Worm (Caenorhabditis elegans) whole organism, early embryonic: ENCODE results near the gene B0454.6.

Experiments
- B0310.2 ChIP-seq: sonication (generic microtip); optimal IDR thresholded peaks from 2 replicates; lab custom pipeline; 2016; ENCODE audit warnings: mild to moderate bottlenecking, missing genetic modification characterization, missing compliant biosample characterization
- ama-1 ChIP-seq: fragments of 150-350 bp; optimal IDR thresholded peaks from 2 replicates; lab custom pipeline; 2014
- ceh-36 ChIP-seq: sonication (generic microtip); optimal IDR thresholded peaks from 2 replicates; lab custom pipeline; 2016; ENCODE audit warnings: missing genetic modification characterization, inconsistent platforms, missing compliant biosample characterization
- flt-1 ChIP-seq: fragments of 200-800 bp; sonication (Bioruptor generic); IDR thresholded peaks from 2 replicates; pipeline ENCODE4 v1.3.6; 2022; ENCODE audit warnings: missing genetic modification characterization, missing compliant biosample characterization
- pes-1 ChIP-seq: fragments of 200-800 bp; sonication (Bioruptor generic); IDR thresholded peaks from 2 replicates; pipeline ENCODE4 v1.3.6; 2022; ENCODE audit warnings: missing genetic modification reagents, missing genetic modification characterization, missing compliant biosample characterization
- scrt-1 ChIP-seq: fragments of 200-800 bp; sonication (Bioruptor generic); IDR thresholded peaks from 2 replicates; pipeline ENCODE4 v1.3.6; 2022; ENCODE audit warnings: missing genetic modification characterization, missing compliant biosample characterization
- sea-1 ChIP-seq: fragments of 200-800 bp; sonication (Bioruptor generic); conservative IDR thresholded peaks from 2 replicates; pipeline ENCODE4 v1.3.6; 2022; ENCODE audit warnings: missing genetic modification characterization, missing compliant biosample characterization

DNA sequence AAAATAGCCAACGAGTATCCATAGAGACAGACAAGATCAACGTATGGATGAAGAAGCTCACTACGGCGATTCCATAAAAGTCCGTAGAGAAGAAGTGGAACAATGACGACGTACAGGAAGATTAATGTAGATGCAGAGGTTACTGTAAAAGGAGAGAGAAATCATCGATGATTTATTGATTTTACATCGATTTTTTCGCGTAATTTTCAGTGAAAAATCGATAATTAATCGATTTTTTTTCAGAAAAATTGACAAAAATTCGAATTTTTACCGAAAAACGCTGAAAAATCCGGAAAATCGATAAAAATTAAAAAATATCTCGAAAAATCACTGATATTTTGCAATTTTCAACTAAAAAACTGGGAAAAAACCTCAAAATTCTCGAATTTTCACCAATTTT is 33.8 kb downstream of the B0454.6 start:
- no peak for TF ChIP-seq ama-1 (lab: Kevin White, UChicago)
- no peak for TF ChIP-seq sea-1
- TF ChIP-seq ceh-36 (tag; lab: Kevin White, UChicago) = no peak
- no peak for TF ChIP-seq B0310.2 (tag; lab: Kevin White, UChicago)
- no peak for TF ChIP-seq scrt-1 (GFP tag; lab: Robert Waterston, UW)
- no peak for TF ChIP-seq flt-1 (GFP tag; lab: Robert Waterston, UW)
- no peak for TF ChIP-seq pes-1 (GFP tag; lab: Robert Waterston, UW)
